Fruit fly (Drosophila melanogaster): ENCODE data around the gene VhaAC45RP.

Gene VhaAC45RP

dm6 chr3R:30166159-30166784 lies at the start of gene VhaAC45RP:
TSS of gene VhaAC45RP (minus strand) at chr3R:30166419.
- TF ChIP-seq pan (optimal IDR thresholded peaks at IDR 0.05): no peak
- TF ChIP-seq usp (GFP tag; optimal IDR thresholded peaks at IDR 0.05): no peak
- TF ChIP-seq Dll (optimal IDR thresholded peaks at IDR 0.05): no peak
- TF ChIP-seq EcR (GFP tag; optimal IDR thresholded peaks at IDR 0.05): no peak
- TF ChIP-seq psq (optimal IDR thresholded peaks at IDR 0.05): no peak
- no peak for TF ChIP-seq CG8478 (optimal IDR thresholded peaks at IDR 0.05)

DNA sequence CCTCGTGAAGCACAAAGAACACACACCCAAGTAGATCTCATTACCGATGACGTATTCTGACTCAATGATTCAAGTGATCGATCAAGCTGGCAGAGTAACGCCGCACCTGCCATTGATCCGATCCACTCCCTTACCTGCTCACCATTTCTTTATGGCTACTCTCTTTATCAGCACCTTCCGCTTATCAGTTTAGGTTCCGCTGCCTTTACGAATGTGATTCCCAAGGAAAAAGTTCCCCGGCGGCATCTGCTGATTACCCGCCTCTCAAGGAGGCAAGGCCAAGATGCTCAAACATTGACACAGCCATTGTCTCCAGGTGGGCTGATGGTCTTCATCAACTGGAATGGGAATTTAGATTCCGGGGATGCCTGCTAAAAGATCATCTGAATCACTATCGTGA lies 48.8 kb upstream of the VhaAC45RP start:
- TF ChIP-seq usp (GFP tag; optimal IDR thresholded peaks at IDR 0.05) (no peak), EcR (GFP tag; optimal IDR thresholded peaks at IDR 0.05) (no peak), Dll (optimal IDR thresholded peaks at IDR 0.05) (no peak), CG8478 (optimal IDR thresholded peaks at IDR 0.05) (no peak), psq (optimal IDR thresholded peaks at IDR 0.05) (no peak), pan (optimal IDR thresholded peaks at IDR 0.05) (no peak)

dm6 chr3R:30213697-30214096 lies 47.5 kb upstream of the VhaAC45RP start, which contains the start of gene CecB:
TSS of gene CecB (minus strand) at chr3R:30213797.
- TF ChIP-seq psq (optimal IDR thresholded peaks at IDR 0.05): no peak
- TF ChIP-seq EcR (GFP tag; optimal IDR thresholded peaks at IDR 0.05): no peak
- TF ChIP-seq pan (optimal IDR thresholded peaks at IDR 0.05): no peak
- no peak for TF ChIP-seq usp (GFP tag; optimal IDR thresholded peaks at IDR 0.05)
- TF ChIP-seq Dll (optimal IDR thresholded peaks at IDR 0.05): no peak
- TF ChIP-seq CG8478 (optimal IDR thresholded peaks at IDR 0.05): no peak

DNA sequence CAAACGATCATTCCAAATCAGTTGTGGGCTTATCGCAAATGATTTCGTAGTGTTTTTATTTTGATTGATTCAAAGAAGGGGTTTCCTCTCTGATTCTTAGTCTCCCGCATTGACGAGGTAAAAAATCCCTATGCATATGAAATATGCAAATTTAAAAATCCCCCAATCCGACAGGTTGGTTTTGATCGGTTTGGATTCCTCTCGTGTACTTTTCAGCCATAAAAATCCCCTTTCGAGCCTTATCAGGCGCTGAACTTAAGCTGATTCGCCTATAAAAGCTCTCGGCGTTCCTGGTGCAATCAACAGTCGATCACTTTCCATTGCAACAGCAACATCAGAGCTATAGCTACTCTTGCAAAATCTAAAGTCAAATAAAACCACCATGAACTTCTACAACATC lies 45.6 kb upstream of the VhaAC45RP start, which contains the start of gene CecA2:
TSS of gene CecA2 (plus strand) at position 301 of the 400 bp plus-strand sequence.
- no peak for TF ChIP-seq CG8478 (optimal IDR thresholded peaks at IDR 0.05)

DNA sequence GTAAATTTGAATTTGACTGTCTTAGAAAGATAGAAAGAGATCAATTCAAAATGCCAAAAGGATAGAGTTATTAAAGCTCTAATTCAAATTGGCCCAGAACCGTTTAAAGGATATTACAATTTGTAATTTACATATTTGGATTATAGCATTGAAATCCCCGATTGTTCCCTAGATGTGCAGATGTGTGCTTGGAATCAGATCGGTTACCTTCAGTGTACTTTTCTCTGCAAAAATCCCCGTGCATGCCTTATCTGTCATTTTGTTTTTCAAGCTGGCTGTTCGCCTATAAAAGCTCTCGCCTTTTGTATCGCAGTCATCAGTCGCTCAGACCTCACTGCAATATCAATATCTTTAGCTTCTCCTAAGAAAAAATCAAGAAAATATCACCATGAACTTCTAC lies 44.3 kb upstream of the VhaAC45RP start, which contains the start of gene CecA1:
TSS of gene CecA1 (plus strand) at position 315 of the 400 bp plus-strand sequence.
- TF ChIP-seq psq (optimal IDR thresholded peaks at IDR 0.05) (no peak), pan (optimal IDR thresholded peaks at IDR 0.05) (no peak), usp (GFP tag; optimal IDR thresholded peaks at IDR 0.05) (no peak), EcR (GFP tag; optimal IDR thresholded peaks at IDR 0.05) (no peak)

dm6 chr3R:30209648-30210047 lies 43.4 kb upstream of the VhaAC45RP start, which contains the start of gene Anp:
TSS of gene Anp (plus strand) at chr3R:30209948.
- TF ChIP-seq usp (GFP tag; optimal IDR thresholded peaks at IDR 0.05) (no peak), pan (optimal IDR thresholded peaks at IDR 0.05) (no peak), psq (optimal IDR thresholded peaks at IDR 0.05) (no peak), CG8478 (optimal IDR thresholded peaks at IDR 0.05) (no peak), Dll (optimal IDR thresholded peaks at IDR 0.05) (no peak), EcR (GFP tag; optimal IDR thresholded peaks at IDR 0.05) (no peak)

DNA sequence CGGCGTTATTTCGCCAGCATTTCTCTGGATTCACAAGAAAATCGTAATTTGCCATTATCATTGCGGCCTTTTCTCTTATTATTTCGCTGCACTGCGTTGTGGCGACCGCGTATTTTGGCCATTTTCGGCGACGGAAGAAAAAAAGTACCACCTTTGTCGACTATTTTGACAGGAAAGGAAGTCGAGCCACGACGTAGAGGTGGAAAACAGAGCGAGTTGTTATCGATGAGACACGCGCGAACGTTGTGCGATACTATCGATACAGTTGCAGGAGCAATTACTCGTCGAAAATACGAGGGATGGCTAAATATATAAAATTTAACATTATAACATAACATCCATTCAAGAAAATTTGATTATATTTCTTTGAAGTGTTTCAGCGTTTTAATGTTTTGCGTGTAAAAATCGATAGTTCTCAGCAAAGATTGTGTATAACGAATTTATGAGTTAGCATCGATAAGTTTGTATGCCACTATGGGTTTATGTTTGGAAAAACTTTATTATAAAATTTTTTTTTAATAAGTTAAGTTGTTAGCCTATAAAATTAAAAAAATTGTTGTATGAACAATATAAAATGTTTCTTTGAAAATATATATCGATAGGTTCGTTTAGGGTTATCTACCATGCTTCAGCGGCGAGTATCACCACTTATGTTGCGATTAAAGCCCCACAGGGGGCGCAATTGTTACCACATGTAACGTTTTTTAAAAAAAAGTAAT lies 42.7 kb upstream of the VhaAC45RP start, which contains the start of gene RpS7:
TSS of gene RpS7 (minus strand) at position 255 of the 719 bp plus-strand sequence.
- TF ChIP-seq usp (GFP tag; optimal IDR thresholded peaks at IDR 0.05) (no peak), Dll (optimal IDR thresholded peaks at IDR 0.05) (no peak), EcR (GFP tag; optimal IDR thresholded peaks at IDR 0.05) (no peak), psq (optimal IDR thresholded peaks at IDR 0.05) (no peak), CG8478 (optimal IDR thresholded peaks at IDR 0.05) (no peak), pan (optimal IDR thresholded peaks at IDR 0.05) (no peak)

- TF ChIP-seq psq (optimal IDR thresholded peaks at IDR 0.05) (no peak), pan (optimal IDR thresholded peaks at IDR 0.05) (no peak), Dll (optimal IDR thresholded peaks at IDR 0.05) (no peak), usp (GFP tag; optimal IDR thresholded peaks at IDR 0.05) (no peak), EcR (GFP tag; optimal IDR thresholded peaks at IDR 0.05) (no peak), CG8478 (optimal IDR thresholded peaks at IDR 0.05) (no peak)
Measured at dm6 chr3R:30208011-30208410, 41.8 kb upstream of the VhaAC45RP start.

dm6 chr3R:30205946-30206345 lies 39.7 kb upstream of the VhaAC45RP start:
- TF ChIP-seq Dll (optimal IDR thresholded peaks at IDR 0.05): no peak
- TF ChIP-seq pan (optimal IDR thresholded peaks at IDR 0.05): no peak
- no peak for TF ChIP-seq EcR (GFP tag; optimal IDR thresholded peaks at IDR 0.05)
- TF ChIP-seq usp (GFP tag; optimal IDR thresholded peaks at IDR 0.05): no peak
- no peak for TF ChIP-seq CG8478 (optimal IDR thresholded peaks at IDR 0.05)
- no peak for TF ChIP-seq psq (optimal IDR thresholded peaks at IDR 0.05)

dm6 chr3R:30204004-30204603 lies 37.9 kb upstream of the VhaAC45RP start:
- TF ChIP-seq CG8478 (optimal IDR thresholded peaks at IDR 0.05) (no peak), usp (GFP tag; optimal IDR thresholded peaks at IDR 0.05) (no peak), EcR (GFP tag; optimal IDR thresholded peaks at IDR 0.05) (no peak), pan (optimal IDR thresholded peaks at IDR 0.05) (no peak), psq (optimal IDR thresholded peaks at IDR 0.05) (no peak), Dll (optimal IDR thresholded peaks at IDR 0.05) (no peak)

dm6 chr3R:30203104-30203986 lies 37.1 kb upstream of the VhaAC45RP start:
- TF ChIP-seq usp (GFP tag; optimal IDR thresholded peaks at IDR 0.05) (no peak), psq (optimal IDR thresholded peaks at IDR 0.05) (no peak), Dll (optimal IDR thresholded peaks at IDR 0.05) (no peak), EcR (GFP tag; optimal IDR thresholded peaks at IDR 0.05) (no peak), CG8478 (optimal IDR thresholded peaks at IDR 0.05) (no peak), pan (optimal IDR thresholded peaks at IDR 0.05) (no peak)
